Fruit fly (Drosophila melanogaster) whole organism, embryonic: Measurements from ENCODE around the gene fzo.

ENCODE experiments used
- Atf-2 ChIP-seq: fragments of 200-800 bp; sonication (Bioruptor generic); optimal IDR thresholded peaks from 2 replicates; lab custom pipeline; 2016; ENCODE audit warnings: missing biosample characterization, missing genetic modification characterization
- BEAF-32 ChIP-seq: fragments of 200-800 bp; sonication (Bioruptor generic); optimal IDR thresholded peaks from 3 replicates; lab custom pipeline; 2017; ENCODE audit warnings: missing biosample characterization, missing genetic modification characterization, mild to moderate bottlenecking, moderate library complexity, missing genetic modification reagents
- CG10209 ChIP-seq: fragments of 200-800 bp; sonication (Bioruptor generic); optimal IDR thresholded peaks from 3 replicates; lab custom pipeline; 2017; ENCODE audit warnings: missing biosample characterization, mild to moderate bottlenecking, missing genetic modification characterization, missing genetic modification reagents
- CG10431 ChIP-seq: fragments of 200-800 bp; sonication (Bioruptor generic); optimal IDR thresholded peaks from 3 replicates; lab custom pipeline; 2018; ENCODE audit warnings: missing biosample characterization, mild to moderate bottlenecking, missing genetic modification characterization
- CG13296 ChIP-seq: fragments of 200-800 bp; sonication (Bioruptor generic); optimal IDR thresholded peaks from 3 replicates; lab custom pipeline; 2018; ENCODE audit warnings: missing biosample characterization, mild to moderate bottlenecking, missing genetic modification characterization
- CG16863 ChIP-seq: fragments of 200-800 bp; sonication (Bioruptor generic); optimal IDR thresholded peaks from 3 replicates; lab custom pipeline; 2016; ENCODE audit warnings: missing biosample characterization, missing genetic modification characterization
- CG18476 ChIP-seq: fragments of 200-800 bp; sonication (Bioruptor generic); optimal IDR thresholded peaks from 2 replicates; lab custom pipeline; 2016; ENCODE audit warnings: missing biosample characterization, mild to moderate bottlenecking, missing genetic modification characterization
- CG2712 ChIP-seq: fragments of 200-800 bp; optimal IDR thresholded peaks from 3 replicates; lab custom pipeline; 2019; ENCODE audit warnings: missing biosample characterization, mild to moderate bottlenecking, missing genetic modification characterization, moderate library complexity
- CG3065 ChIP-seq: fragments of 200-800 bp; sonication (Bioruptor generic); optimal IDR thresholded peaks from 2 replicates; lab custom pipeline; 2016; ENCODE audit warnings: missing biosample characterization, missing genetic modification characterization
- CG31224 ChIP-seq: fragments of 200-800 bp; sonication (Bioruptor generic); IDR thresholded peaks from 2 replicates; pipeline ENCODE4 v1.3.6; 2022; ENCODE audit warnings: missing biosample characterization, missing genetic modification characterization
- CG3163 ChIP-seq: fragments of 200-800 bp; sonication (Bioruptor generic); optimal IDR thresholded peaks from 3 replicates; lab custom pipeline; 2016; ENCODE audit warnings: missing biosample characterization, missing genetic modification characterization
- CG34422 ChIP-seq: fragments of 200-800 bp; sonication (Bioruptor generic); IDR thresholded peaks from 3 replicates; pipeline ENCODE4 v1.3.6; 2022; ENCODE audit warnings: missing biosample characterization, missing genetic modification characterization
- CG4328 ChIP-seq: fragments of 200-800 bp; sonication (Bioruptor generic); optimal IDR thresholded peaks from 3 replicates; lab custom pipeline; 2017; ENCODE audit warnings: missing biosample characterization, missing genetic modification reagents, missing genetic modification characterization
- CG4404 ChIP-seq: fragments of 200-800 bp; sonication (Bioruptor generic); IDR thresholded peaks from 2 replicates; pipeline ENCODE4 v1.3.6; 2022; ENCODE audit warnings: missing biosample characterization, missing genetic modification characterization
- CG4820 ChIP-seq: fragments of 200-800 bp; sonication (Bioruptor generic); optimal IDR thresholded peaks from 3 replicates; lab custom pipeline; 2016; ENCODE audit warnings: missing biosample characterization, missing genetic modification characterization
- CG6813 ChIP-seq: fragments of 200-800 bp; sonication (Bioruptor generic); optimal IDR thresholded peaks from 2 replicates; lab custom pipeline; 2017; ENCODE audit warnings: missing biosample characterization, missing genetic modification characterization, mild to moderate bottlenecking, moderate library complexity, missing genetic modification reagents
- CG7745 ChIP-seq: fragments of 200-800 bp; sonication (Bioruptor generic); optimal IDR thresholded peaks from 2 replicates; lab custom pipeline; 2018; ENCODE audit warnings: missing biosample characterization, mild to moderate bottlenecking, missing genetic modification characterization, moderate library complexity
- CG7786 ChIP-seq: fragments of 200-800 bp; sonication (Bioruptor generic); optimal IDR thresholded peaks from 2 replicates; lab custom pipeline; 2016; ENCODE audit warnings: missing biosample characterization, missing genetic modification characterization
- D ChIP-seq, 2 experiments: fragments of 200-800 bp in 1 of 2; fragments of >200 bp in 1 of 2; sonication (Bioruptor generic) in 1 of 2; optimal IDR thresholded peaks; 2 replicates in 1 of 2; 3 replicates in 1 of 2; lab custom pipeline; 2017; ENCODE audit warnings: mild to moderate bottlenecking in 1 of 2, missing biosample characterization in 1 of 2, missing genetic modification characterization in 1 of 2, missing genetic modification reagents in 1 of 2
- HLHmδ ChIP-seq: fragments of 200-800 bp; sonication (Bioruptor generic); optimal IDR thresholded peaks from 2 replicates; lab custom pipeline; 2018; ENCODE audit warnings: missing biosample characterization, mild to moderate bottlenecking, missing genetic modification characterization, moderate library complexity
- Hmr ChIP-seq: fragments of 200-800 bp; sonication (Bioruptor generic); optimal IDR thresholded peaks from 3 replicates; lab custom pipeline; 2017; ENCODE audit warnings: mild to moderate bottlenecking, missing biosample characterization, missing genetic modification reagents, missing genetic modification characterization
- Hr3 ChIP-seq: fragments of 200-800 bp; sonication (Bioruptor generic); optimal IDR thresholded peaks from 3 replicates; lab custom pipeline; 2016; ENCODE audit warnings: missing biosample characterization, missing genetic modification characterization
- MBD-R2 ChIP-seq: fragments of 200-800 bp; sonication (Bioruptor generic); IDR thresholded peaks from 2 replicates; pipeline ENCODE4 v1.3.6; 2022; ENCODE audit warnings: missing biosample characterization, missing genetic modification characterization
- NC2α ChIP-seq: fragments of 200-800 bp; sonication (Bioruptor generic); optimal IDR thresholded peaks from 2 replicates; lab custom pipeline; 2016; ENCODE audit warnings: missing biosample characterization, missing genetic modification characterization
- NC2β ChIP-seq: fragments of 200-800 bp; sonication (Bioruptor generic); optimal IDR thresholded peaks from 2 replicates; lab custom pipeline; 2016; ENCODE audit warnings: missing biosample characterization, missing genetic modification characterization
- NK7.1 ChIP-seq: fragments of 200-800 bp; sonication (Bioruptor generic); optimal IDR thresholded peaks from 3 replicates; lab custom pipeline; 2016; ENCODE audit warnings: missing biosample characterization, missing genetic modification characterization
- Optix ChIP-seq: fragments of 200-800 bp; sonication (Bioruptor generic); IDR thresholded peaks from 3 replicates; pipeline ENCODE4 v1.3.6; 2022; ENCODE audit warnings: missing biosample characterization, missing genetic modification characterization
- Vsx1 ChIP-seq: fragments of 200-800 bp; sonication (Bioruptor generic); optimal IDR thresholded peaks from 2 replicates; lab custom pipeline; 2017; ENCODE audit warnings: missing biosample characterization, mild to moderate bottlenecking, missing genetic modification characterization, missing genetic modification reagents
- ash1 ChIP-seq: fragments of 200-800 bp; sonication (Bioruptor generic); optimal IDR thresholded peaks from 2 replicates; lab custom pipeline; 2018; ENCODE audit warnings: missing biosample characterization, mild to moderate bottlenecking, missing genetic modification characterization
- crp ChIP-seq, 2 experiments: fragments of 200-800 bp; sonication (Bioruptor generic); optimal IDR thresholded peaks; 2 replicates in 1 of 2; 3 replicates in 1 of 2; lab custom pipeline; 2017; ENCODE audit warnings: missing biosample characterization in 2 of 2, missing genetic modification characterization in 2 of 2, mild to moderate bottlenecking in 1 of 2, moderate library complexity in 1 of 2
- dan ChIP-seq: fragments of 200-800 bp; sonication (Bioruptor generic); IDR thresholded peaks from 2 replicates; pipeline ENCODE4 v1.3.6; 2022; ENCODE audit warnings: missing biosample characterization, missing genetic modification characterization
- dmrt99B ChIP-seq: fragments of 200-800 bp; sonication (Bioruptor generic); optimal IDR thresholded peaks from 2 replicates; lab custom pipeline; 2018; ENCODE audit warnings: missing biosample characterization, mild to moderate bottlenecking, missing genetic modification characterization, moderate library complexity
- dpn ChIP-seq, 2 experiments: fragments of 200-800 bp; sonication (Bioruptor generic); optimal IDR thresholded peaks; 3 replicates each; lab custom pipeline; 2016; ENCODE audit warnings: missing biosample characterization in 2 of 2, missing genetic modification characterization in 2 of 2
- en ChIP-seq: fragments of 200-800 bp; sonication (Bioruptor generic); optimal IDR thresholded peaks from 2 replicates; lab custom pipeline; 2016; ENCODE audit warnings: missing biosample characterization, missing genetic modification characterization
- hkb ChIP-seq, 2 experiments: fragments of 200-800 bp in 1 of 2; fragments of >200 bp in 1 of 2; sonication (Bioruptor generic) in 1 of 2; IDR thresholded peaks in 1 of 2; optimal IDR thresholded peaks in 1 of 2; 2 replicates each; pipeline versions ENCODE4 v1.3.6 to Lab custom; 2017 to 2022; ENCODE audit warnings: missing biosample characterization in 1 of 2, missing genetic modification characterization in 1 of 2
- inv ChIP-seq: fragments of 200-800 bp; sonication (Bioruptor generic); IDR thresholded peaks from 2 replicates; pipeline ENCODE4 v1.3.6; 2022; ENCODE audit warnings: missing biosample characterization, missing genetic modification characterization; ENCODE audit not compliant: partially characterized antibody
- klu ChIP-seq: fragments of 200-800 bp; sonication (Bioruptor generic); IDR thresholded peaks from 2 replicates; pipeline ENCODE4 v1.3.6; 2022; ENCODE audit warnings: missing biosample characterization, missing genetic modification characterization
- pan ChIP-seq, 4 experiments: fragments of >200 bp in 3 of 4; fragments of 200-800 bp in 1 of 4; sonication (Bioruptor generic) in 1 of 4; optimal IDR thresholded peaks in 3 of 4; IDR thresholded peaks in 1 of 4; 2 replicates each; pipeline versions ENCODE4 v1.3.6 to Lab custom; 2017 to 2022; ENCODE audit warnings: missing biosample characterization in 2 of 4, missing genetic modification characterization in 2 of 4, mixed read lengths in 1 of 4
- pb ChIP-seq: fragments of 200-800 bp; sonication (Bioruptor generic); optimal IDR thresholded peaks from 3 replicates; lab custom pipeline; 2016; ENCODE audit warnings: missing biosample characterization, missing genetic modification characterization
- sc ChIP-seq, 3 experiments: fragments of >200 bp in 2 of 3; fragments of 200-800 bp in 1 of 3; sonication (Bioruptor generic) in 1 of 3; optimal IDR thresholded peaks; 2 replicates in 2 of 3; 3 replicates in 1 of 3; lab custom pipeline; 2017; ENCODE audit warnings: mild to moderate bottlenecking in 1 of 3, missing biosample characterization in 1 of 3, missing genetic modification characterization in 1 of 3, missing genetic modification reagents in 1 of 3
- sima ChIP-seq: fragments of 200-800 bp; sonication (Bioruptor generic); optimal IDR thresholded peaks from 2 replicates; lab custom pipeline; 2016; ENCODE audit warnings: missing biosample characterization, missing genetic modification characterization
- sug ChIP-seq: fragments of 200-800 bp; optimal IDR thresholded peaks from 2 replicates; lab custom pipeline; 2019; ENCODE audit warnings: missing biosample characterization, mild to moderate bottlenecking, missing genetic modification characterization, moderate library complexity
- tio ChIP-seq: fragments of 200-800 bp; sonication (Bioruptor generic); optimal IDR thresholded peaks from 2 replicates; lab custom pipeline; 2017; ENCODE audit warnings: missing biosample characterization, missing genetic modification characterization, inconsistent platforms
- tll ChIP-seq, 2 experiments: fragments of 200-800 bp in 1 of 2; fragments of >200 bp in 1 of 2; sonication (Bioruptor generic) in 1 of 2; optimal IDR thresholded peaks; 2 replicates each; lab custom pipeline; 2017 to 2019; ENCODE audit warnings: missing biosample characterization in 2 of 2, missing genetic modification characterization in 2 of 2, mild to moderate bottlenecking in 1 of 2, moderate library complexity in 1 of 2
- trem ChIP-seq: fragments of 200-800 bp; optimal IDR thresholded peaks from 3 replicates; lab custom pipeline; 2019; ENCODE audit warnings: missing biosample characterization, mild to moderate bottlenecking, missing genetic modification characterization, moderate library complexity
- zen2 ChIP-seq: fragments of 200-800 bp; sonication (Bioruptor generic); IDR thresholded peaks from 3 replicates; pipeline ENCODE4 v1.3.6; 2022; ENCODE audit warnings: missing biosample characterization, missing genetic modification characterization; ENCODE audit not compliant: partially characterized antibody

fzo gene

DNA sequence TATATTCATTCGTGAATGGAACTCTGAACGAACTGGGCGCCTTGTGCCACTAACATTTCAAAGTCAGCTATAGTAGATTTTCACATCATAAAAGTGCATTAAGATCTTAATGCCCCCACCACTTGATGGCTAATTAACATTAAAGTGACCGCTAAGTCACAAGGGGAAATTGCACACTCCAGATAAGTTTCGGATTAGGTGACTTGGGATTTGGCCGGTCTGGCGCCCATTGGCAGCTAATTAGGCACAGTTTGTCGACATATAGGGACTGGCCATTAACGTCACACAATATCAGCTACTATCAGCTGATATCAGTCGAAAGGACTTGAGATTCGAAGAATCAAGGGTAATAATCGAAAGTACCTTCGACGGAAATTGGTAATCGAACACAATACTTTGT is 39.2 kb downstream of the fzo start:
- TF ChIP-seq CG34422 (GFP tag; lab: Robert Waterston, UW) (no peak), CG31224 (GFP tag; lab: Robert Waterston, UW) (no peak), CG4404 (GFP tag; lab: Robert Waterston, UW) (no peak), en (GFP tag; lab: Kevin White, UChicago) (no peak), NC2α (GFP tag; lab: Kevin White, UChicago) (no peak), D (optimal IDR thresholded peaks at IDR 0.05; lab: Kevin White, UChicago) (no peak), D (GFP tag; optimal IDR thresholded peaks at IDR 0.05; lab: Kevin White, UChicago) (no peak), BEAF-32 (GFP tag; lab: Kevin White, UChicago) (no peak), tll (GFP tag; optimal IDR thresholded peaks at IDR 0.05; lab: Kevin White, UChicago) (no peak), CG7745 (tag; lab: Kevin White, UChicago) (no peak), crp (GFP tag; optimal IDR thresholded peaks at IDR 0.05; lab: Kevin White, UChicago) (no peak), NC2β (no peak), NK7.1 (no peak), Hr3 (no peak), dmrt99B (tag; lab: Kevin White, UChicago) (no peak), tio (GFP tag; lab: Kevin White, UChicago) (no peak), CG7786 (GFP tag; lab: Kevin White, UChicago) (no peak)

DNA sequence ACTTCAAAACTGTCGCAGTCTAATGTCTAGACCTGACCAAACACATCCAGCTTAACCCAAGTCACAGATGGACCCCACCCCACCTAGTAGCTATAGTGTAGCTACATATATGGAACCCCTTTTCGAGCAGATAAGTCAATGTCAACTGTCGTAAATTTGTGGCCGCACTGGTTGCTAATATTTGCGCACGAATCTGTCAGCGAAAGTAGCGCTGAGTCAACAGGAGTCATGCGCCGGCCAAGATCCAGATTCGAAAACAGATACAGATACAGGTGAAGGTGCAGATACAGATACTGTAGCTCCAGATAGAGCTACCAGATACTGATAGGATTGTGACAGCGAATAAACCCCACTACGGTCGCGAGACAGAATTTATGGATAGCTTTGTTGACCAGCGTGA is 39.7 kb downstream of the fzo start:
- TF ChIP-seq CG10431 (GFP tag; lab: Kevin White, UChicago) = no peak
- no peak for TF ChIP-seq pb (GFP tag; lab: Kevin White, UChicago)
- TF ChIP-seq CG3065 (GFP tag; lab: Kevin White, UChicago) = no peak
- no peak for TF ChIP-seq CG4328 (GFP tag; lab: Kevin White, UChicago)
- TF ChIP-seq hkb (optimal IDR thresholded peaks at IDR 0.05; lab: Kevin White, UChicago) = no peak
- no peak for TF ChIP-seq hkb (GFP tag; IDR thresholded peaks at IDR 0.05; lab: Robert Waterston, UW)
- no peak for TF ChIP-seq CG4820 (GFP tag; lab: Kevin White, UChicago)
- no peak for TF ChIP-seq CG10209 (GFP tag; lab: Kevin White, UChicago)
- TF ChIP-seq CG2712 (tag; lab: Kevin White, UChicago) = no peak
- TF ChIP-seq klu (GFP tag; lab: Robert Waterston, UW) = no peak
- TF ChIP-seq trem (tag; lab: Kevin White, UChicago) = no peak
- no peak for TF ChIP-seq dan (GFP tag; lab: Robert Waterston, UW)

DNA sequence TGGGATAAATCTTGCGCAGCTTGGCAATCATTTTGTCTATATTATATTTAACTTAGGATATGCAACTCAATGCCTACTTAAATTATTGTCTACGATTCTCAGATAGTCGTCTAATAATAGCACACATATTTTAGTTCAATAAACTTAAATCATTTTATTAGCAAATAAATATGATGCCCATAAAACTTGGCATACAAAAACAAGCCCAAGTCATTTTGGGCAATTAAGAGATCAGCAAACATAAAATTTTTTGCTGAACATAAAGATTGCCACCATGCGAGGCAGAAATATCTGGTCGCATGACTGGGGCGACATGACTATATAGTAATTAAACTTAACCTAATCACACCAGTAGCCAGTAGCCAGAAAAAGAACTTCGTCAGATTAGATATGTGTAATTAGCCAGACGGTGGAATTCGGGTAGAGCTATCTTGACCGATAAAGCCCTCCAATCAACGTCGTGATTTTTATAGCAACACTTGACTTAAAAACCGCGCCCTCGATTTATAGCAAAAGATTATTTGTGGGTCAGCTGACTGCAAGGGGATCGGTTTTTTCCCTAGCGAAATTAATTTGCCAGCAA is 42.5 kb downstream of the fzo start, which contains the start of gene CG13829:
CG13829 (minus strand) TSS at position 51 of the 583 bp plus-strand sequence.
- no peak for TF ChIP-seq dpn (GFP tag; optimal IDR thresholded peaks at IDR 0.05; lab: Kevin White, UChicago)
- TF ChIP-seq MBD-R2 (GFP tag; lab: Robert Waterston, UW) = no peak
- TF ChIP-seq Hmr = peak; percentile 22
- TF ChIP-seq zen2 = no peak
- no peak for TF ChIP-seq pan (optimal IDR thresholded peaks at IDR 0.05; lab: Kevin White, UChicago)
- TF ChIP-seq pan (GFP tag; optimal IDR thresholded peaks at IDR 0.05 in 1 of 2, IDR thresholded peaks at IDR 0.05 in 1 of 2) = no peak
- TF ChIP-seq CG6813 (GFP tag; lab: Kevin White, UChicago) = peak; percentile 2
- TF ChIP-seq sima (GFP tag; lab: Kevin White, UChicago) = no peak
- TF ChIP-seq inv (GFP tag; lab: Robert Waterston, UW) = no peak
- TF ChIP-seq HLHmδ = no peak
- no peak for TF ChIP-seq Atf-2 (GFP tag; lab: Kevin White, UChicago)
- TF ChIP-seq Vsx1 (GFP tag; lab: Kevin White, UChicago) = peak; percentile 95
- peak; percentile 37 for TF ChIP-seq CG13296 (GFP tag; lab: Kevin White, UChicago)
- TF ChIP-seq CG3163 (GFP tag; lab: Kevin White, UChicago) = no peak
- no peak for TF ChIP-seq sc (optimal IDR thresholded peaks at IDR 0.05; lab: Kevin White, UChicago)
- TF ChIP-seq sc (GFP tag; optimal IDR thresholded peaks at IDR 0.05; lab: Kevin White, UChicago) = no peak
- TF ChIP-seq sug (tag; lab: Kevin White, UChicago) = peak; percentile 93
- TF ChIP-seq ash1 (GFP tag; lab: Kevin White, UChicago) = no peak
- TF ChIP-seq CG18476 (GFP tag; lab: Kevin White, UChicago) = no peak
- no peak for TF ChIP-seq CG16863 (GFP tag; lab: Kevin White, UChicago)
- no peak for TF ChIP-seq Optix (GFP tag; lab: Robert Waterston, UW)
